Fruit fly (Drosophila melanogaster) whole organism, adult: ENCODE data around the gene CG6073.

Experiments
- CG11617 ChIP-seq: fragments of 200-800 bp; sonication (Bioruptor generic); optimal IDR thresholded peaks from 2 replicates; lab custom pipeline; 2017; ENCODE audit warnings: mild to moderate bottlenecking, missing biosample characterization, missing genetic modification reagents, missing genetic modification characterization
- CG12768 ChIP-seq: fragments of 200-800 bp; sonication (Bioruptor generic); optimal IDR thresholded peaks from 2 replicates; lab custom pipeline; 2017; ENCODE audit warnings: missing biosample characterization, missing genetic modification characterization, mild to moderate bottlenecking, moderate library complexity, missing genetic modification reagents
- CG14711 ChIP-seq: fragments of 200-800 bp; sonication (Bioruptor generic); optimal IDR thresholded peaks from 2 replicates; lab custom pipeline; 2018; ENCODE audit warnings: missing biosample characterization, mild to moderate bottlenecking, missing genetic modification characterization, moderate library complexity
- CG1620 ChIP-seq: fragments of 200-800 bp; sonication (Bioruptor generic); optimal IDR thresholded peaks from 2 replicates; lab custom pipeline; 2016; ENCODE audit warnings: missing biosample characterization, missing genetic modification characterization
- CG33017 ChIP-seq: fragments of 200-800 bp; sonication (Bioruptor generic); optimal IDR thresholded peaks from 2 replicates; lab custom pipeline; 2018; ENCODE audit warnings: missing biosample characterization, mild to moderate bottlenecking, missing genetic modification characterization, moderate library complexity
- CG5204 ChIP-seq: fragments of 200-800 bp; sonication (Bioruptor generic); optimal IDR thresholded peaks from 2 replicates; lab custom pipeline; 2016; ENCODE audit warnings: missing biosample characterization, missing genetic modification characterization
- CG7045 ChIP-seq: fragments of 200-800 bp; sonication (Bioruptor generic); optimal IDR thresholded peaks from 2 replicates; lab custom pipeline; 2017; ENCODE audit warnings: missing biosample characterization, mild to moderate bottlenecking, missing genetic modification characterization
- CG7101 ChIP-seq: fragments of 200-800 bp; sonication (Bioruptor generic); optimal IDR thresholded peaks from 2 replicates; lab custom pipeline; 2018; ENCODE audit warnings: missing biosample characterization, mild to moderate bottlenecking, missing genetic modification characterization, moderate library complexity
- Clk ChIP-seq: fragments of 200-800 bp; sonication (Bioruptor generic); optimal IDR thresholded peaks from 2 replicates; lab custom pipeline; 2017; ENCODE audit warnings: missing biosample characterization, missing genetic modification characterization
- Crg-1 ChIP-seq: fragments of 200-800 bp; sonication (Bioruptor generic); optimal IDR thresholded peaks from 2 replicates; lab custom pipeline; 2016; ENCODE audit warnings: missing biosample characterization, missing genetic modification characterization
- Hr96 ChIP-seq: fragments of 200-800 bp; sonication (Bioruptor generic); optimal IDR thresholded peaks from 2 replicates; lab custom pipeline; 2016; ENCODE audit warnings: missing biosample characterization, missing genetic modification characterization
- Mnt ChIP-seq: fragments of 200-800 bp; sonication (Bioruptor generic); optimal IDR thresholded peaks from 2 replicates; lab custom pipeline; 2016; ENCODE audit warnings: missing biosample characterization, mild to moderate bottlenecking, missing genetic modification characterization
- bab1 ChIP-seq: fragments of 200-800 bp; sonication (Bioruptor generic); optimal IDR thresholded peaks from 3 replicates; lab custom pipeline; 2019; ENCODE audit warnings: missing biosample characterization, mild to moderate bottlenecking, missing genetic modification characterization, moderate library complexity
- cic ChIP-seq: fragments of 200-800 bp; sonication (Bioruptor generic); optimal IDR thresholded peaks from 2 replicates; lab custom pipeline; 2017; ENCODE audit warnings: missing biosample characterization, mild to moderate bottlenecking, missing genetic modification characterization, moderate library complexity
- cnc ChIP-seq, 2 experiments: fragments of >200 bp; optimal IDR thresholded peaks; 2 replicates each; lab custom pipeline; 2017
- kay ChIP-seq: fragments of 200-800 bp; sonication (Bioruptor generic); peaks from one replicate; lab custom pipeline; 2016; ENCODE audit warnings: missing biosample characterization, missing genetic modification characterization, borderline replicate concordance
- ovo ChIP-seq: fragments of 200-800 bp; sonication (Bioruptor generic); optimal IDR thresholded peaks from 2 replicates; lab custom pipeline; 2016; ENCODE audit warnings: missing biosample characterization, missing genetic modification characterization
- pad ChIP-seq: fragments of 200-800 bp; sonication (Bioruptor generic); optimal IDR thresholded peaks from 3 replicates; lab custom pipeline; 2017; ENCODE audit warnings: missing biosample characterization, missing genetic modification characterization, mild to moderate bottlenecking, moderate library complexity, missing genetic modification reagents
- tj ChIP-seq: fragments of 200-800 bp; sonication (Bioruptor generic); optimal IDR thresholded peaks from 3 replicates; lab custom pipeline; 2017; ENCODE audit warnings: missing biosample characterization, mild to moderate bottlenecking, missing genetic modification characterization, moderate library complexity
- toe ChIP-seq: fragments of 200-800 bp; sonication (Bioruptor generic); optimal IDR thresholded peaks from 2 replicates; lab custom pipeline; 2016; ENCODE audit warnings: missing biosample characterization, missing genetic modification characterization

The CG6073 gene

DNA sequence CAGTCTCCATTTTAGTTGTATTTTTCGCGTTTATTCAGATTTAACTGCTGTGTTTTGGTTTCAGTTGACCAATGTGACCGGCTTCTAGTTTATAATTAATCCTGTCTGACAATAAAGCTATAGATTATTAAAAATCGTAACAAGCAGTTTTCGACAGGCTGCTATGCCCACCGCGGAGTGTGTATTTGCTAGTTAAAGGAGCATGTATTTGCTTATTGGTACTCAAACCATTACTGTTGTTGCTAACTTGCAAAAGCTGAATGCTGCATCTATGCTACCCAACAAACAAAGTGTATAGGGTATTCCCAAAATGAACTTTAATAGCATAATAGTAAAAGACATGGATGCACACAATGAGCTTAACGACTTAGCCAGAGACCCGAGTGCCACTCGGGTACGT, at the start of gene CG6073:
CG6073 (minus strand) TSS at position 100 of the 400 bp plus-strand sequence.
- TF ChIP-seq cic (GFP tag; lab: Kevin White, UChicago), result peak; percentile 5
- TF ChIP-seq ovo, result peak; percentile 44
- TF ChIP-seq CG7101 (tag; lab: Kevin White, UChicago), result peak; percentile 26
- no peak for TF ChIP-seq CG7045 (GFP tag; lab: Kevin White, UChicago)
- TF ChIP-seq Clk (GFP tag; lab: Kevin White, UChicago), result no peak
- TF ChIP-seq CG33017 (tag; lab: Kevin White, UChicago), result no peak
- TF ChIP-seq CG11617 (GFP tag; lab: Kevin White, UChicago), result no peak
- TF ChIP-seq CG5204, result no peak
- no peak for TF ChIP-seq toe
- TF ChIP-seq cnc (optimal IDR thresholded peaks at IDR 0.05; lab: Kevin White, UChicago), result no peak
- TF ChIP-seq pad, result peak; percentile 23
- TF ChIP-seq Crg-1 (GFP tag; lab: Kevin White, UChicago), result peak; percentile 53
- TF ChIP-seq CG14711 (tag; lab: Kevin White, UChicago), result no peak
- no peak for TF ChIP-seq tj (GFP tag; lab: Kevin White, UChicago)
- TF ChIP-seq CG1620 (GFP tag; lab: Kevin White, UChicago), result peak; percentile 1
- TF ChIP-seq bab1 (GFP tag; lab: Kevin White, UChicago), result peak; percentile 70
- no peak for TF ChIP-seq kay (GFP tag; lab: Kevin White, UChicago)
- no peak for TF ChIP-seq Hr96
- TF ChIP-seq CG12768, result peak; percentile 6
- TF ChIP-seq Mnt (GFP tag; lab: Kevin White, UChicago), result peak; percentile 99

DNA sequence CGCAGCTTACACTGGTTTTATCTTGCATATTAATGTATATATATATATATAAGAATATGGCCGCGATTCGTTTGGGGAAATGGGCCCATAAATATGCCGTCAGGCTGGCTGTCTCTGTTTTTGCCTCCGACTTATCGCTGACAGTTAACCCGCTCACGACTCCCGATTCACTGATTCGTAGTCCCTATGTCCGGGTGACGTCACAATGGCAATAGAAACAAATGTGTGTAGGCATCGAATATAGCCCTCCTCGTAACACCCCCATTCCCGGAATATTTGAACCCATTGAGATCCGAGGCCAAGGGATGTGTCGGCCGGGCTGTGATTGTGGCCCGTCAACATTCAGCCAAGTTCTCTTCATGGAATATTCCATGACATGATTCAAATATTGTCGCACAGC, 48.9 kb upstream of the CG6073 start:
- TF ChIP-seq Crg-1 (GFP tag; lab: Kevin White, UChicago) (no peak), CG7045 (GFP tag; lab: Kevin White, UChicago) (no peak), bab1 (GFP tag; lab: Kevin White, UChicago) (no peak), cic (GFP tag; lab: Kevin White, UChicago) (no peak), CG11617 (GFP tag; lab: Kevin White, UChicago) (no peak), Mnt (GFP tag; lab: Kevin White, UChicago) (no peak), CG14711 (tag; lab: Kevin White, UChicago) (no peak), CG7101 (tag; lab: Kevin White, UChicago) (no peak), CG33017 (tag; lab: Kevin White, UChicago) (no peak), Clk (GFP tag; lab: Kevin White, UChicago) (no peak)

DNA sequence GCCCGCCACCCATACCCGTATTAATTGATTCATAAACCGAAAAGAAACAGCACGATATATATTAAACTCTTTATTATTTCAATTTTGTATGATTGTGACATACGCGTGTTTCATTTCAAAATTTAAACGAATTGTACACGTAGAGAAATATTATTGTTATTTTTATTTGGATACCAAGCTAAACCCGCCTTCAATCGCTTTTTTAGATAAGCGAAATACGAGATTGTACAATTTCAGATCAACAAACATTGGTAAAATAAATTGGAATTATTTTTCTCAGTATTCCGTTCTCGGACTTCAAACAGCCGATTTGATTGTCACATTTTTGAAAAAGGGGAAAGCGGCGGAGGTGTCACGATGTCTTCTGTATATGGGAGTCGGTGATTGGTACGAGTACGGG, 46.4 kb upstream of the CG6073 start:
- TF ChIP-seq CG7045 (GFP tag; lab: Kevin White, UChicago) (no peak), tj (GFP tag; lab: Kevin White, UChicago) (no peak), CG14711 (tag; lab: Kevin White, UChicago) (no peak), Mnt (GFP tag; lab: Kevin White, UChicago) (no peak), ovo (no peak), CG5204 (no peak), toe (no peak), CG12768 (no peak), pad (no peak), kay (GFP tag; lab: Kevin White, UChicago) (no peak), CG11617 (GFP tag; lab: Kevin White, UChicago) (no peak), Crg-1 (GFP tag; lab: Kevin White, UChicago) (no peak), cnc (optimal IDR thresholded peaks at IDR 0.05; lab: Kevin White, UChicago) (no peak), cic (GFP tag; lab: Kevin White, UChicago) (no peak), bab1 (GFP tag; lab: Kevin White, UChicago) (no peak), Hr96 (no peak), Clk (GFP tag; lab: Kevin White, UChicago) (no peak), CG33017 (tag; lab: Kevin White, UChicago) (no peak)

DNA sequence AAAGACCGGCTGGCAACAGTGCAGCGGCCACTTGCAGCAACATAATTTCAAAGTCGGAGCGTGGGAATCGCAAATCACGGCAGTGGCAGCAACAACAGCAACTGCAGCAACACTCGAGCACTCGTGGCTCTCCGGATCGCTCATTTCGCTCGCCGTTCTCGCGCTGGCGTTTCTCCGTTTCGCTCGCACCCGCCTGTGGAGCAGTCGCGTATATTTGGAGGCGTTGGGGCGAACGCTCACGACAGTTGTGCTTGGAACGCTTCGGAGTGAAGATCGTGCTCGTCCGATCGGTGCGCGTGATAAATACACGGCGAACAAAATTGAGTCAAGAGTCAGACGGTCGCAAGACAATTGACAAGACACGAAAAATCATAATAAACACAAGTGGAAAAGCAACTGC, 41.4 kb upstream of the CG6073 start, which contains the start of gene CG12290:
CG12290 (plus strand) TSS at position 233 of the 400 bp plus-strand sequence.
- TF ChIP-seq Hr96, result no peak
- peak; percentile 13 for TF ChIP-seq tj (GFP tag; lab: Kevin White, UChicago)
- peak; percentile 15 for TF ChIP-seq CG11617 (GFP tag; lab: Kevin White, UChicago)
- peak; percentile 13 for TF ChIP-seq CG33017 (tag; lab: Kevin White, UChicago)
- no peak for TF ChIP-seq toe
- peak; percentile 59 for TF ChIP-seq Mnt (GFP tag; lab: Kevin White, UChicago)
- TF ChIP-seq CG7045 (GFP tag; lab: Kevin White, UChicago), result peak; percentile 20
- TF ChIP-seq bab1 (GFP tag; lab: Kevin White, UChicago), result peak; percentile 43
- TF ChIP-seq pad, result no peak
- TF ChIP-seq CG12768, result peak; percentile 8
- TF ChIP-seq kay (GFP tag; lab: Kevin White, UChicago), result no peak
- TF ChIP-seq CG5204, result no peak
- peak; percentile 27 for TF ChIP-seq cic (GFP tag; lab: Kevin White, UChicago)
- TF ChIP-seq CG1620 (GFP tag; lab: Kevin White, UChicago), result peak; percentile 17
- TF ChIP-seq Clk (GFP tag; lab: Kevin White, UChicago), result peak; percentile 46
- peak; percentile 34 for TF ChIP-seq CG14711 (tag; lab: Kevin White, UChicago)
- TF ChIP-seq ovo, result no peak
- peak; percentile 16 for TF ChIP-seq CG7101 (tag; lab: Kevin White, UChicago)
- TF ChIP-seq cnc (optimal IDR thresholded peaks at IDR 0.05; lab: Kevin White, UChicago), result no peak
- peak; percentile 29 for TF ChIP-seq Crg-1 (GFP tag; lab: Kevin White, UChicago)

DNA sequence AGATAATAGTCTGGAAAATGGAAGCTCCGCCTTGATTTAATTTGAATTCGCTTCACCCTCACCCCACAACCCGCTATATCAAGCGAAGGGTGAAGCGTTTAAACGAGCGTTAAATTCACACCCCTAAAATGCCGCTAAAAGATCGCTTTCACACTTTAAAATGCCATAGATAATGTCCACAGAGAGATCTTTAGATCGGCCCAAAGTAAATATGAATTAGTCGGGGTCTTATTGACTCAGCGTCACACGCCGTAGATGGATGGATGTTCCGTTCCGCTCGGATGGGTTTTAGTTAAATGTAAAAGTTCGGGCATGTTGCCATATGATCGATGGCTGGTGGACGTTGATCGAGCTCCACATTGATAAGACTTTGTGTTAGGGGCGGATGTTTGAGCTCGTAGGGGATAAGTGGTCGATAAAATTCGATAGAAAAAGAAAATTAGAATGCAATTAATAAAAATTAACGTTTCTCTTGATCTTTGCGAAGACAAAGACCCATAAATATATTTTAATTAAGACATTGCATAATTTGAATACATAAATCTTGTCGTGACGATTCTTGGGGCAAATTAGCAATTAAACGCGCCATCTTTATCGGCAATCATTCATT, 39.5 kb upstream of the CG6073 start:
- TF ChIP-seq CG14711 (tag; lab: Kevin White, UChicago) (peak; percentile 47), Hr96 (peak; percentile 38), cic (GFP tag; lab: Kevin White, UChicago) (peak; percentile 66), Crg-1 (GFP tag; lab: Kevin White, UChicago) (peak; percentile 93), tj (GFP tag; lab: Kevin White, UChicago) (no peak), Mnt (GFP tag; lab: Kevin White, UChicago) (peak; percentile 53), pad (peak; percentile 41), CG7045 (GFP tag; lab: Kevin White, UChicago) (peak; percentile 81), CG33017 (tag; lab: Kevin White, UChicago) (peak; percentile 49), CG12768 (peak; percentile 71), bab1 (GFP tag; lab: Kevin White, UChicago) (no peak), CG1620 (GFP tag; lab: Kevin White, UChicago) (peak; percentile 86), Clk (GFP tag; lab: Kevin White, UChicago) (peak; percentile 53), CG11617 (GFP tag; lab: Kevin White, UChicago) (peak; percentile 41), ovo (peak; percentile 85), toe (peak; percentile 57), CG5204 (no peak), cnc (optimal IDR thresholded peaks at IDR 0.05; lab: Kevin White, UChicago) (no peak), kay (GFP tag; lab: Kevin White, UChicago) (no peak), CG7101 (tag; lab: Kevin White, UChicago) (peak; percentile 78)
